Fruit fly (Drosophila melanogaster) whole organism, adult: ENCODE results near the gene atms.

Source experiments
- CG11617 ChIP-seq: fragments of 200-800 bp; sonication (Bioruptor generic); optimal IDR thresholded peaks from 2 replicates; lab custom pipeline; 2017; ENCODE audit warnings: mild to moderate bottlenecking, missing biosample characterization, missing genetic modification reagents, missing genetic modification characterization
- CG12768 ChIP-seq: fragments of 200-800 bp; sonication (Bioruptor generic); optimal IDR thresholded peaks from 2 replicates; lab custom pipeline; 2017; ENCODE audit warnings: missing biosample characterization, missing genetic modification characterization, mild to moderate bottlenecking, moderate library complexity, missing genetic modification reagents
- CG14711 ChIP-seq: fragments of 200-800 bp; sonication (Bioruptor generic); optimal IDR thresholded peaks from 2 replicates; lab custom pipeline; 2018; ENCODE audit warnings: missing biosample characterization, mild to moderate bottlenecking, missing genetic modification characterization, moderate library complexity
- CG1620 ChIP-seq: fragments of 200-800 bp; sonication (Bioruptor generic); optimal IDR thresholded peaks from 2 replicates; lab custom pipeline; 2016; ENCODE audit warnings: missing biosample characterization, missing genetic modification characterization
- CG33017 ChIP-seq: fragments of 200-800 bp; sonication (Bioruptor generic); optimal IDR thresholded peaks from 2 replicates; lab custom pipeline; 2018; ENCODE audit warnings: missing biosample characterization, mild to moderate bottlenecking, missing genetic modification characterization, moderate library complexity
- CG5204 ChIP-seq: fragments of 200-800 bp; sonication (Bioruptor generic); optimal IDR thresholded peaks from 2 replicates; lab custom pipeline; 2016; ENCODE audit warnings: missing biosample characterization, missing genetic modification characterization
- CG7045 ChIP-seq: fragments of 200-800 bp; sonication (Bioruptor generic); optimal IDR thresholded peaks from 2 replicates; lab custom pipeline; 2017; ENCODE audit warnings: missing biosample characterization, mild to moderate bottlenecking, missing genetic modification characterization
- CG7101 ChIP-seq: fragments of 200-800 bp; sonication (Bioruptor generic); optimal IDR thresholded peaks from 2 replicates; lab custom pipeline; 2018; ENCODE audit warnings: missing biosample characterization, mild to moderate bottlenecking, missing genetic modification characterization, moderate library complexity
- Clk ChIP-seq: fragments of 200-800 bp; sonication (Bioruptor generic); optimal IDR thresholded peaks from 2 replicates; lab custom pipeline; 2017; ENCODE audit warnings: missing biosample characterization, missing genetic modification characterization
- Crg-1 ChIP-seq: fragments of 200-800 bp; sonication (Bioruptor generic); optimal IDR thresholded peaks from 2 replicates; lab custom pipeline; 2016; ENCODE audit warnings: missing biosample characterization, missing genetic modification characterization
- Hr96 ChIP-seq: fragments of 200-800 bp; sonication (Bioruptor generic); optimal IDR thresholded peaks from 2 replicates; lab custom pipeline; 2016; ENCODE audit warnings: missing biosample characterization, missing genetic modification characterization
- Mnt ChIP-seq: fragments of 200-800 bp; sonication (Bioruptor generic); optimal IDR thresholded peaks from 2 replicates; lab custom pipeline; 2016; ENCODE audit warnings: missing biosample characterization, mild to moderate bottlenecking, missing genetic modification characterization
- bab1 ChIP-seq: fragments of 200-800 bp; sonication (Bioruptor generic); optimal IDR thresholded peaks from 3 replicates; lab custom pipeline; 2019; ENCODE audit warnings: missing biosample characterization, mild to moderate bottlenecking, missing genetic modification characterization, moderate library complexity
- cic ChIP-seq: fragments of 200-800 bp; sonication (Bioruptor generic); optimal IDR thresholded peaks from 2 replicates; lab custom pipeline; 2017; ENCODE audit warnings: missing biosample characterization, mild to moderate bottlenecking, missing genetic modification characterization, moderate library complexity
- cnc ChIP-seq, 2 experiments: fragments of >200 bp; optimal IDR thresholded peaks; 2 replicates each; lab custom pipeline; 2017
- kay ChIP-seq: fragments of 200-800 bp; sonication (Bioruptor generic); peaks from one replicate; lab custom pipeline; 2016; ENCODE audit warnings: missing biosample characterization, missing genetic modification characterization, borderline replicate concordance
- ovo ChIP-seq: fragments of 200-800 bp; sonication (Bioruptor generic); optimal IDR thresholded peaks from 2 replicates; lab custom pipeline; 2016; ENCODE audit warnings: missing biosample characterization, missing genetic modification characterization
- pad ChIP-seq: fragments of 200-800 bp; sonication (Bioruptor generic); optimal IDR thresholded peaks from 3 replicates; lab custom pipeline; 2017; ENCODE audit warnings: missing biosample characterization, missing genetic modification characterization, mild to moderate bottlenecking, moderate library complexity, missing genetic modification reagents
- tj ChIP-seq: fragments of 200-800 bp; sonication (Bioruptor generic); optimal IDR thresholded peaks from 3 replicates; lab custom pipeline; 2017; ENCODE audit warnings: missing biosample characterization, mild to moderate bottlenecking, missing genetic modification characterization, moderate library complexity
- toe ChIP-seq: fragments of 200-800 bp; sonication (Bioruptor generic); optimal IDR thresholded peaks from 2 replicates; lab custom pipeline; 2016; ENCODE audit warnings: missing biosample characterization, missing genetic modification characterization

atms gene

dm6 chr3R:4814677-4815076 is 64.8 kb downstream of the atms start:
- TF ChIP-seq CG12768 (GFP tag; lab: Kevin White, UChicago) (no peak), CG33017 (tag; lab: Kevin White, UChicago) (no peak), ovo (no peak), bab1 (GFP tag; lab: Kevin White, UChicago) (no peak), toe (GFP tag; lab: Kevin White, UChicago) (no peak), cic (GFP tag; lab: Kevin White, UChicago) (no peak), CG5204 (GFP tag; lab: Kevin White, UChicago) (no peak), Hr96 (GFP tag; lab: Kevin White, UChicago) (no peak), Crg-1 (no peak), CG14711 (tag; lab: Kevin White, UChicago) (no peak), cnc (optimal IDR thresholded peaks at IDR 0.05; lab: Kevin White, UChicago) (no peak), CG11617 (GFP tag; lab: Kevin White, UChicago) (no peak), pad (GFP tag; lab: Kevin White, UChicago) (no peak), Clk (no peak), Mnt (no peak), CG1620 (GFP tag; lab: Kevin White, UChicago) (no peak)

dm6 chr3R:4816018-4816417 is 66.2 kb downstream of the atms start, which contains the start of gene BBS5:
Gene BBS5 (plus strand): TSS chr3R:4816318.
- TF ChIP-seq toe (GFP tag; lab: Kevin White, UChicago), result no peak
- no peak for TF ChIP-seq CG7101
- TF ChIP-seq kay, result no peak
- no peak for TF ChIP-seq CG14711 (tag; lab: Kevin White, UChicago)
- TF ChIP-seq bab1 (GFP tag; lab: Kevin White, UChicago), result no peak
- TF ChIP-seq CG11617 (GFP tag; lab: Kevin White, UChicago), result no peak
- no peak for TF ChIP-seq Hr96 (GFP tag; lab: Kevin White, UChicago)

- TF ChIP-seq CG5204 (GFP tag; lab: Kevin White, UChicago) (no peak), cnc (optimal IDR thresholded peaks at IDR 0.05; lab: Kevin White, UChicago) (no peak), CG11617 (GFP tag; lab: Kevin White, UChicago) (no peak), tj (GFP tag; lab: Kevin White, UChicago) (peak; percentile 15), CG7045 (GFP tag; lab: Kevin White, UChicago) (no peak), pad (GFP tag; lab: Kevin White, UChicago) (peak; percentile 63), CG1620 (GFP tag; lab: Kevin White, UChicago) (no peak), ovo (no peak), Crg-1 (no peak), Hr96 (GFP tag; lab: Kevin White, UChicago) (no peak), cic (GFP tag; lab: Kevin White, UChicago) (peak; percentile 100), CG14711 (tag; lab: Kevin White, UChicago) (no peak), CG7101 (no peak), Clk (no peak), CG33017 (tag; lab: Kevin White, UChicago) (no peak), bab1 (GFP tag; lab: Kevin White, UChicago) (peak; percentile 66), CG12768 (GFP tag; lab: Kevin White, UChicago) (no peak), Mnt (peak; percentile 62)
These were observed 71.3 kb downstream of the atms start, which contains the start of gene CG14657 for dm6 chr3R:4821098-4821605. Gene CG14657 (minus strand): TSS chr3R:4821432.

DNA sequence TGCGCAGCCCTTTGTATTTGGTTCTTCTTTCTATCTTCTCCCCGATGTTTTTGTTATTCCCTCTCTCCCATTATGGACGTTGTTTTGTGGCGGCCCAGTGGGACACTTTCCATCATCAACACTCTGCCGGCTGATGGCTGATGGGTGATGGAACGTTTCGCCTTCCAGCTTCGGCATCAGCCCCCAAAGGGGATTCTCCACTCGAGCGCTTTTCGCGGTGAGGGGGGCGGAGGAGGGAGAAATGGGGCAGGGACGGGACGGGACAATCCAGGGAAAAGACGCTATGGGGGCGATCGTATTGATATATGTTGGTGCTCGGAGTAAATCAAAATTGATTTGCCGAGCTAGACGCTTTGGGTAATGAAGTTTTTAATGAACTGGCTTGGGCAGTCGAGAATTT is 75.4 kb downstream of the atms start:
- TF ChIP-seq Crg-1 (no peak), CG11617 (GFP tag; lab: Kevin White, UChicago) (no peak), tj (GFP tag; lab: Kevin White, UChicago) (no peak), CG33017 (tag; lab: Kevin White, UChicago) (no peak), Clk (no peak), CG7045 (GFP tag; lab: Kevin White, UChicago) (no peak), CG5204 (GFP tag; lab: Kevin White, UChicago) (no peak), cic (GFP tag; lab: Kevin White, UChicago) (no peak), pad (GFP tag; lab: Kevin White, UChicago) (no peak), Mnt (no peak), CG7101 (no peak), Hr96 (GFP tag; lab: Kevin White, UChicago) (no peak), CG1620 (GFP tag; lab: Kevin White, UChicago) (no peak), CG12768 (GFP tag; lab: Kevin White, UChicago) (no peak)
